Fruit fly (Drosophila melanogaster) S2 (cell line): ENCODE measurements around the gene Dscam4.

Source experiments
- CG8478 ChIP-seq: fragments of >200 bp; optimal IDR thresholded peaks from 2 replicates; lab custom pipeline; 2018
- CTCF ChIP-seq, 2 experiments: fragments of >200 bp; optimal IDR thresholded peaks; 2 replicates each; lab custom pipeline; 2018

- no peak for TF ChIP-seq CG8478 (lab: Kevin White, UChicago)
- TF ChIP-seq CTCF (optimal IDR thresholded peaks at IDR 0.05; lab: Kevin White, UChicago), result no peak
Observed at dm6 chr3L:8325559-8325958, 87.1 kb downstream of the Dscam4 start, which contains the start of gene CG34461.
